Worm (Caenorhabditis elegans): ENCODE results near the gene W08F4.13.

DNA sequence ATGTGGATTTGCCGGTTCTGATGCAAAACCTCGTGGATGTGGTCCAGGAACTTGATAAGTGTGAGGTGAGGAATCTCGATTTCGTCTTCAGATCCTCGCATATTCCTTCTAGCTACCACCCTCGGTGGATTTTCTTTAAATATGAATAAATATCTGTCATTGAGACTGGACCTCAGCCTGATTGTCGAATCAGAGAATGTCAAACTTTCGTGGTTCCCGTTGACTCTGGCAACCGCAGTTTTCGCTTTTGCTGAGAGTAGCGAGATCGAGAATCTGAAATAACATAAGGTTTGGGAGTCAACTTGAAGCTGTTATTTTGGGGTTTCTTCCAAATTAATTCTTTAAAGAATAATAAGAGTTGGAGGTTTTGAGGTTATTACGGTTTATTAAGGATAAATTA lies 1.9 kb upstream of the W08F4.13 start, which contains the start of gene fbxb-14:
- TF ChIP-seq flt-1 (GFP tag; IDR thresholded peaks at IDR 0.05): no peak
- no peak for TF ChIP-seq cog-1 (tag; optimal IDR thresholded peaks at IDR 0.05)
- TF ChIP-seq ztf-23 (GFP tag; IDR thresholded peaks at IDR 0.05): no peak
- no peak for TF ChIP-seq ref-1 (GFP tag; conservative IDR thresholded peaks at IDR 0.05)
- TF ChIP-seq klf-2 (GFP tag; conservative IDR thresholded peaks at IDR 0.05): no peak
- no peak for TF ChIP-seq med-1 (GFP tag; optimal IDR thresholded peaks at IDR 0.05; ENCODE audit: insufficient read depth)
